Fruit fly (Drosophila melanogaster): ENCODE data around the gene BigH1.
A peak's percentile ranks its signal among the peaks of the same experiment; 100 is the strongest.

BigH1 gene

DNA sequence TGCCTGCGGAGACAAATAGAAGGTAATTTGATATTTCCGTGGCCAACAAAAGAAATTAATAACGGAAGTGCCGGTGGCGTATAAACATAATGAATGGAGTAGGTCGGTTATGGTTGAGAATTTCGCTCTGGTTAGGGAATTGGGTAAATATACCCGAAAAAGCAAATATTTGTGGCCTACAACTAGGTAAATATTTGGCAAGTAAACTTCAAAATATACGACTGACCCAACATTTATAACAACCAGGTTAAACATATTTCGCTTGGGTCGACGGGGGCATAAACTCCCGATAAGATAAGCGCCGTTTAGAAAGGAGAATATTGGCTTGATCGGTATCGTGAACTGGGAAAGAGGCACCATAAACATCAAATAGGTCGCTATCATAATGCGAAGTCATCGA, 7.6 kb downstream of the BigH1 start (continued):
- TF ChIP-seq trem (tag; optimal IDR thresholded peaks at IDR 0.05), result peak; percentile 68
- peak; percentile 82 for TF ChIP-seq CG17568 (GFP tag; optimal IDR thresholded peaks at IDR 0.05)
- peak; percentile 64 for TF ChIP-seq YL-1 (GFP tag; optimal IDR thresholded peaks at IDR 0.05)
- no peak for TF ChIP-seq nerfin-2 (GFP tag; IDR thresholded peaks at IDR 0.05; ENCODE audit: partially characterized antibody)
- no peak for TF ChIP-seq zen2 (GFP tag; IDR thresholded peaks at IDR 0.05; ENCODE audit: partially characterized antibody)
- TF ChIP-seq fu2 (GFP tag; optimal IDR thresholded peaks at IDR 0.05), result no peak
- peak; percentile 82 for TF ChIP-seq Asciz (GFP tag; optimal IDR thresholded peaks at IDR 0.05)
- no peak for TF ChIP-seq ase (GFP tag; IDR thresholded peaks at IDR 0.05)
- TF ChIP-seq chn (GFP tag; optimal IDR thresholded peaks at IDR 0.05), result no peak
- no peak for TF ChIP-seq hth (optimal IDR thresholded peaks at IDR 0.05)
- no peak for TF ChIP-seq ewg (GFP tag; optimal IDR thresholded peaks at IDR 0.05)
- TF ChIP-seq p53 (GFP tag; optimal IDR thresholded peaks at IDR 0.05), result no peak
- no peak for TF ChIP-seq CG10654 (GFP tag; optimal IDR thresholded peaks at IDR 0.05)
- TF ChIP-seq CG13424 (tag; optimal IDR thresholded peaks at IDR 0.05), result peak; percentile 45
- TF ChIP-seq sc (optimal IDR thresholded peaks at IDR 0.05), result no peak
- peak; percentile 43 for TF ChIP-seq sc (GFP tag; optimal IDR thresholded peaks at IDR 0.05)
- no peak for TF ChIP-seq CG13894 (tag; optimal IDR thresholded peaks at IDR 0.05)
- no peak for TF ChIP-seq seq (GFP tag; IDR thresholded peaks at IDR 0.05)
- peak; percentile 64 for TF ChIP-seq CG10267 (tag; optimal IDR thresholded peaks at IDR 0.05)
- no peak for TF ChIP-seq CG10462 (GFP tag; optimal IDR thresholded peaks at IDR 0.05)
- TF ChIP-seq CG6765 (GFP tag; optimal IDR thresholded peaks at IDR 0.05), result no peak
- peak; percentile 57; the same call in 1 of the 2 replicates for TF ChIP-seq onecut (GFP tag; IDR thresholded peaks at IDR 0.05)
- peak; percentile 10 for TF ChIP-seq bigmax (GFP tag; optimal IDR thresholded peaks at IDR 0.05)
- no peak for TF ChIP-seq CG3065 (GFP tag; optimal IDR thresholded peaks at IDR 0.05)
- TF ChIP-seq CG34422 (GFP tag; IDR thresholded peaks at IDR 0.05), result no peak
- no peak for TF ChIP-seq CG32767 (GFP tag; IDR thresholded peaks at IDR 0.05)
- no peak for TF ChIP-seq C15 (GFP tag; IDR thresholded peaks at IDR 0.05)
- TF ChIP-seq vnd (GFP tag; IDR thresholded peaks at IDR 0.05; ENCODE audit: partially characterized antibody), result no peak
- TF ChIP-seq Bteb2 (GFP tag; optimal IDR thresholded peaks at IDR 0.05), result no peak
- 0 out of 3 replicates have a peak, but pooled peaks have one; percentile 55 for TF ChIP-seq ci (GFP tag; IDR thresholded peaks at IDR 0.05)
- no peak for TF ChIP-seq dmrt99B (tag; optimal IDR thresholded peaks at IDR 0.05)
- no peak for TF ChIP-seq Meics (GFP tag; optimal IDR thresholded peaks at IDR 0.05)
- peak; percentile 97 for TF ChIP-seq Kr (GFP tag; optimal IDR thresholded peaks at IDR 0.05)
- TF ChIP-seq ara (GFP tag; IDR thresholded peaks at IDR 0.05), result peak; percentile 27; the same call in 1 of the 2 replicates
- TF ChIP-seq gt (GFP tag; IDR thresholded peaks at IDR 0.05), result no peak
- no peak; the same call in 1 of the 2 replicates for TF ChIP-seq CG1024 (GFP tag; IDR thresholded peaks at IDR 0.05)
- TF ChIP-seq z (GFP tag; IDR thresholded peaks at IDR 0.05), result no peak
- 0 out of 2 replicates have a peak, but pooled peaks have one; percentile 17 for TF ChIP-seq E2f2 (GFP tag; IDR thresholded peaks at IDR 0.05)
- peak; percentile 91 for TF ChIP-seq CG7745 (tag; optimal IDR thresholded peaks at IDR 0.05)
- TF ChIP-seq zfh1 (GFP tag; IDR thresholded peaks at IDR 0.05), result peak; percentile 34; the same call in 1 of the 3 replicates
- peak; percentile 53 for TF ChIP-seq Side (GFP tag; optimal IDR thresholded peaks at IDR 0.05)
- TF ChIP-seq Fer3 (tag; optimal IDR thresholded peaks at IDR 0.05), result no peak
- no peak for TF ChIP-seq NC2α (GFP tag; optimal IDR thresholded peaks at IDR 0.05)
- no peak for TF ChIP-seq cg (GFP tag; optimal IDR thresholded peaks at IDR 0.05)
- TF ChIP-seq CG17912 (GFP tag; optimal IDR thresholded peaks at IDR 0.05), result no peak
- no peak for TF ChIP-seq pum (GFP tag; optimal IDR thresholded peaks at IDR 0.05)
- no peak for TF ChIP-seq lilli (GFP tag; optimal IDR thresholded peaks at IDR 0.05)
- peak; percentile 6 for TF ChIP-seq CG18764 (GFP tag; optimal IDR thresholded peaks at IDR 0.05)
- no peak for TF ChIP-seq CG7372 (GFP tag; IDR thresholded peaks at IDR 0.05)
- no peak for TF ChIP-seq fd3F (GFP tag; optimal IDR thresholded peaks at IDR 0.05)
- TF ChIP-seq CG1603 (tag; optimal IDR thresholded peaks at IDR 0.05), result peak; percentile 78
- no peak for TF ChIP-seq al (GFP tag; IDR thresholded peaks at IDR 0.05)

All from whole organism, embryonic.